Fruit fly (Drosophila melanogaster): ENCODE results near the gene CG16853.

DNA sequence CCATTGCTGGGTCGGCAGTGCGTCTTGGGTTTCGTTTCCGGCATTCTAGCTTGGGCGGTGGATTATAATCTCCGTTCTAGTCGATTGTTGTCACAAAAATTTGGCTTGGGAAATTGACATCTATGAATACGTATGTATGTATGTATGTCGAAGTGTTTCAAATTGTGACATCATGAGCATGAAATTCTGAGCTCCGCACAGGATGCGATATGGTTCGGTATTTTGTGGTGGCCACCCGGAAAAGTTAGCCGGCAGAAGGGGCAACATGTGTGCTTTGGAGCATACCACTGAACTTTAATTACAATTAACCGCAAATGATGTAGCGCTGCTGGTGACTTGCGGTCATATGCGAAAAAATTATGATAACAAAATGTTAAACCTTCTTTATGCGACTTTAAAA, 6.4 kb upstream of the CG16853 start, which contains the start of gene CG15638:
- TF ChIP-seq CG8478 (optimal IDR thresholded peaks at IDR 0.05) (no peak), CTCF (optimal IDR thresholded peaks at IDR 0.05) (no peak)

Data from S2 (cell line).